Fruit fly (Drosophila melanogaster): ENCODE measurements around the gene CG10359.

- TF ChIP-seq CG8478 (optimal IDR thresholded peaks at IDR 0.05) (no peak), CTCF (optimal IDR thresholded peaks at IDR 0.05) (no peak)
These were observed 742 bp downstream of the CG10359 start for dm6 chr3L:3612582-3613285.
